Worm (Caenorhabditis elegans) whole organism, early embryonic: ENCODE measurements around the gene srv-2.

Experiments
- F13C5.2 ChIP-seq: sonication (generic microtip); optimal IDR thresholded peaks from 2 replicates; lab custom pipeline; 2017; ENCODE audit warnings: mild to moderate bottlenecking, missing genetic modification characterization, inconsistent platforms, missing compliant biosample characterization
- ama-1 ChIP-seq: fragments of 150-350 bp; optimal IDR thresholded peaks from 2 replicates; lab custom pipeline; 2014
- ets-7 ChIP-seq: sonication (generic microtip); optimal IDR thresholded peaks from 2 replicates; lab custom pipeline; 2016; ENCODE audit warnings: missing genotype, missing genetic modification characterization, missing compliant biosample characterization
- hmbx-1 ChIP-seq: sonication (generic microtip); optimal IDR thresholded peaks from 2 replicates; lab custom pipeline; 2016; ENCODE audit warnings: mild to moderate bottlenecking, missing genetic modification characterization, missing compliant biosample characterization
- hmg-4 ChIP-seq: fragments of 200-800 bp; sonication (Bioruptor generic); optimal IDR thresholded peaks from 2 replicates; lab custom pipeline; 2018; ENCODE audit warnings: mild to moderate bottlenecking, missing genetic modification characterization, missing compliant biosample characterization
- sea-1 ChIP-seq: fragments of 200-800 bp; sonication (Bioruptor generic); conservative IDR thresholded peaks from 2 replicates; pipeline ENCODE4 v1.3.6; 2022; ENCODE audit warnings: missing genetic modification characterization, missing compliant biosample characterization
- tbx-11 ChIP-seq: fragments of 200-800 bp; sonication (Bioruptor generic); IDR thresholded peaks from 2 replicates; pipeline ENCODE4 v1.3.6; 2022; ENCODE audit warnings: missing genetic modification characterization, missing compliant biosample characterization
- tbx-37 ChIP-seq: fragments of 200-800 bp; sonication (Bioruptor generic); conservative IDR thresholded peaks from 2 replicates; pipeline ENCODE4 v1.3.6; 2022; ENCODE audit warnings: missing genetic modification reagents, missing genetic modification characterization, missing compliant biosample characterization
- tra-4 ChIP-seq: sonication (generic microtip); optimal IDR thresholded peaks from 2 replicates; lab custom pipeline; 2017; ENCODE audit warnings: missing genetic modification characterization, missing compliant biosample characterization

ce11 chrII:10582318-10582717, 19.8 kb downstream of the srv-2 start, which contains the start of gene mrps-22:
- TF ChIP-seq ama-1 (lab: Kevin White, UChicago) = no peak
- TF ChIP-seq hmbx-1 (tag; lab: Kevin White, UChicago) = no peak
- no peak for TF ChIP-seq tra-4 (tag; lab: Kevin White, UChicago)
- no peak for TF ChIP-seq tbx-11
- TF ChIP-seq tbx-37 (GFP tag; lab: Robert Waterston, UW) = no peak
- TF ChIP-seq F13C5.2 (tag; lab: Kevin White, UChicago) = no peak
- no peak for TF ChIP-seq hmg-4 (GFP tag; lab: Kevin White, UChicago)
- no peak for TF ChIP-seq sea-1 (GFP tag; lab: Robert Waterston, UW)
- no peak for TF ChIP-seq ets-7 (tag; lab: Kevin White, UChicago)
